Fruit fly (Drosophila melanogaster) Kc167 (cell line): ENCODE data around the gene CG44422.

ENCODE experiments used
- Myc ChIP-seq: fragments of >200 bp; optimal IDR thresholded peaks from 2 replicates; lab custom pipeline; 2017; ENCODE audit warnings: missing external identifiers
- Sin3A ChIP-seq: fragments of >200 bp; optimal IDR thresholded peaks from 2 replicates; lab custom pipeline; 2018; ENCODE audit warnings: missing external identifiers
- h ChIP-seq: fragments of >200 bp; optimal IDR thresholded peaks from 3 replicates; lab custom pipeline; 2018; ENCODE audit warnings: missing external identifiers
- insv ChIP-seq: fragments of >200 bp; optimal IDR thresholded peaks from 3 replicates; lab custom pipeline; 2018; ENCODE audit warnings: missing external identifiers
- psq ChIP-seq: fragments of >200 bp; optimal IDR thresholded peaks from 2 replicates; lab custom pipeline; 2017; ENCODE audit warnings: missing external identifiers
- ttk ChIP-seq: sonication (Bioruptor generic); optimal IDR thresholded peaks from 2 replicates; lab custom pipeline; 2017; ENCODE audit warnings: missing external identifiers

The CG44422 gene

DNA sequence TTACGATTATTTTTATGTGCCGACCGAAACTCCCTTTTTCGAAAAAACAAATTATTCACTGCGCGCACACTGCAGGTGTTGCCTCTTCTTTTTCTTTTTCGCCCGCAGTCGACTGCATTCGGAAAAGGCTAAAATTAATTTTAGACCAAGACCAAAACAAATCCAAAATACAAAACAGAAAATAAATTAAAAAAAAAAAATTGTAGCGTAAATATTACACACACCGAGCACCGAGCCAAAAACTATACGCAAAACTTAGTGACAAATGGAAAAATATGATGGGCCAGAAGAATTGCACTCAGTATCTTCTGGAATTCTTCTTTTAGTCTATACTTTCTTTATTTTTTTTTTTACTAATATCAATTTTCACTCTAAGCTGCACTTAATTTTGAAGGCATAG, at the start of gene CG44422:
Gene CG44422, minus strand, starts transcription at position 101 of the 400 bp plus-strand sequence.
- TF ChIP-seq Sin3A (lab: Kevin White, UChicago), result no peak
- no peak for TF ChIP-seq h (lab: Kevin White, UChicago)
- TF ChIP-seq Myc (lab: Kevin White, UChicago), result no peak
- no peak for TF ChIP-seq psq (lab: Kevin White, UChicago)
- TF ChIP-seq insv (lab: Kevin White, UChicago), result no peak
- no peak for TF ChIP-seq ttk (lab: Kevin White, UChicago)

DNA sequence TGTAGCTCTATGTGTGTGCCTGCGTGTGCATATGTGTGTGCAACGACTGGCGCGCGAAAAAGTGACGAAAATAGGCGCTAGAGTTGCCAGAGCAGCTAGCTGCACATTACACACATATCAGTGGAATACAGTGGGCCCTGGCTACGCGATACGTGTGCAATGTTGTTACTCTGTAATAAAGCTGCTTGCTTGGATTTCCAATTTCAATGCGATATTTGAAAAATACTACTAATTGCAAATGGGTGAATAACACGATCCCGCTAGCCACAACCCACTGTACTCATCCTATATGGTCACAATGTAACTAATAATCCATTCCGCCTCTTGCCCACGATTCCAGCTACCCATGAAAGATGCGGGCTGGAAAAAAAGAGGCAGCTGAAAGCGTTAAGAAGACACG, 48.8 kb upstream of the CG44422 start:
- TF ChIP-seq Sin3A (lab: Kevin White, UChicago) (no peak), insv (lab: Kevin White, UChicago) (no peak), h (lab: Kevin White, UChicago) (no peak), ttk (lab: Kevin White, UChicago) (no peak)

- no peak for TF ChIP-seq psq (lab: Kevin White, UChicago)
Measured at dm6 chrX:11350505-11351327, 48.1 kb upstream of the CG44422 start, which contains the start of gene CG1737. CG1737 (plus strand) TSS chrX:11350608.

- TF ChIP-seq h (lab: Kevin White, UChicago) (no peak), psq (lab: Kevin White, UChicago) (no peak), Sin3A (lab: Kevin White, UChicago) (no peak), Myc (lab: Kevin White, UChicago) (no peak), ttk (lab: Kevin White, UChicago) (no peak), insv (lab: Kevin White, UChicago) (no peak)
Measured at dm6 chrX:11349780-11350179, 47.2 kb upstream of the CG44422 start, which contains the start of gene NdufV3. NdufV3 (plus strand) TSS chrX:11349998.

DNA sequence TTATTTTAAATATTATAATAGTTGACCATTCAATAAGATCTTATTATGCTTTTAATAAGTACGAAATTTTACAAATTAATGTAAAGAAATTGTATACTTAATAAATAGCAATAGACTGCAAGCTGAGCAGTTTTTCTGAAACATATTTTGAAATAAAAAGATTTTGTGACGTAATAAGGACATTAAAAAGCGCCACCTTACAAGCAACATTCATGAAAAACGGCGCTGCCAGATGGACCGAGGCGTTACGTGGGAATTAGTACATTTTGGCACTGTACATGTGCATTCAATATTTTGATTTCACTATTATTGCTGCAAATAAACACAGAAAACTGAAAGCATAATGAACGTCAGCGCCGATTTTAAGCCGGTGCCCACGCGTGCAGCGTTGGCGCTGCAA, 46.2 kb upstream of the CG44422 start, which contains the start of gene CG1738:
Gene CG1738, plus strand, starts transcription at position 221 of the 400 bp plus-strand sequence.
- no peak for TF ChIP-seq ttk (lab: Kevin White, UChicago)
- no peak for TF ChIP-seq insv (lab: Kevin White, UChicago)
- TF ChIP-seq Sin3A (lab: Kevin White, UChicago), result no peak
- no peak for TF ChIP-seq h (lab: Kevin White, UChicago)
- no peak for TF ChIP-seq Myc (lab: Kevin White, UChicago)

- TF ChIP-seq psq (lab: Kevin White, UChicago) (no peak), ttk (lab: Kevin White, UChicago) (no peak), Myc (lab: Kevin White, UChicago) (no peak), insv (lab: Kevin White, UChicago) (no peak), h (lab: Kevin White, UChicago) (no peak), Sin3A (lab: Kevin White, UChicago) (no peak)
Measured at dm6 chrX:11347809-11348208, 45.2 kb upstream of the CG44422 start, which contains the start of the genes GCS1 and CG11756. GCS1 (minus strand) TSS chrX:11348001. CG11756 (plus strand) TSS chrX:11348120.

- no peak for TF ChIP-seq Myc (lab: Kevin White, UChicago)
- no peak for TF ChIP-seq psq (lab: Kevin White, UChicago)
- no peak for TF ChIP-seq ttk (lab: Kevin White, UChicago)
- no peak for TF ChIP-seq Sin3A (lab: Kevin White, UChicago)
- TF ChIP-seq insv (lab: Kevin White, UChicago), result no peak
- TF ChIP-seq h (lab: Kevin White, UChicago), result no peak
Measured at dm6 chrX:11342771-11343170, 40.2 kb upstream of the CG44422 start.

DNA sequence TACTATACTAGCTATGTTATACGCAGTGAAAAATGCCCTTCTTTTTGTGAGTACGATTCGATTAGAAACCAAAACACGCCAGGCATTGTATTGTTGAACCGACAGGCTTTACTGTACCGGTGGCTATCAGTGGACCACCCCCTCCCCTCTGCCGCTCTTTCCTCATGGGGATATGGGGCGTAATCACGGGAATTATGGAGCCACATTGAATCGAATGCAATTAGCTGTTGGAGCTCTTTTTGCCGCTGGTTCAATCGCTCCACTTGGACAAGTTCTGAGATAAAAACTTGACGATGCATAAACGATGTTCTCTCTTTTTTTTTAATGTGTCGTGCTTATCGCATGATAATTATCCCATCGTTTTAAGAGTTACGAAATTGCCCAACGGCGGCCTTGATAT, 39.6 kb upstream of the CG44422 start:
- TF ChIP-seq h (lab: Kevin White, UChicago) (no peak), Myc (lab: Kevin White, UChicago) (no peak), ttk (lab: Kevin White, UChicago) (no peak), insv (lab: Kevin White, UChicago) (no peak), Sin3A (lab: Kevin White, UChicago) (no peak), psq (lab: Kevin White, UChicago) (no peak)

DNA sequence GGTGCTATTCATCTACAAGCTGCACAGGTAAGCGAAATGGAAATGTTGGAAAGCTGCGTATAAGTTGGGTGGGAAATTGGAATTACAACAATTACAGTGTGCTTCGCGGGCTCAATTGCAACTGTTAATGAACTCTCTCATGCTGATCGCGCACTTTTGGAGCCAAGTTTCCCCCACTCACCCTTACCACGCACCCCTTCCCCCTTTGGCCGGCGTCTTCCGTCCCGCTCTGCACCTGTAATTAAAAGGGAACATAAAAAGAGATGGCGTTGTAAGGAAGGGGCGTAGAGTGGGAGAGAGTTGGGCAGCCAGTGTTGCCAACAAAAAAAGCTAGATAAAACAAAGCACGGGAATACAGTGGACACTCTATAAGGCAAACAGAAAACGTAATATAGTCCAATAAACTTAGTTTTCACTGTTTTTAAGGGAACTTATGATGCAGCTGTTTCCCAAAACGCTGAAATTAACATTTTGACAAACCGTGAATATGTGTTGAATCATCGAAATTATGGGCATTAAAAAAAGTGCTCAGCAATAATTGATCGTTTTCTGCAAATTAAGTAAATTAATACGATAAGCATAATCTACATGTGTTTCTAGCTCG, 38.2 kb upstream of the CG44422 start:
- TF ChIP-seq h (lab: Kevin White, UChicago), result no peak
- TF ChIP-seq ttk (lab: Kevin White, UChicago), result no peak
- TF ChIP-seq Sin3A (lab: Kevin White, UChicago), result no peak
- no peak for TF ChIP-seq insv (lab: Kevin White, UChicago)
- no peak for TF ChIP-seq Myc (lab: Kevin White, UChicago)
- TF ChIP-seq psq (lab: Kevin White, UChicago), result no peak

DNA sequence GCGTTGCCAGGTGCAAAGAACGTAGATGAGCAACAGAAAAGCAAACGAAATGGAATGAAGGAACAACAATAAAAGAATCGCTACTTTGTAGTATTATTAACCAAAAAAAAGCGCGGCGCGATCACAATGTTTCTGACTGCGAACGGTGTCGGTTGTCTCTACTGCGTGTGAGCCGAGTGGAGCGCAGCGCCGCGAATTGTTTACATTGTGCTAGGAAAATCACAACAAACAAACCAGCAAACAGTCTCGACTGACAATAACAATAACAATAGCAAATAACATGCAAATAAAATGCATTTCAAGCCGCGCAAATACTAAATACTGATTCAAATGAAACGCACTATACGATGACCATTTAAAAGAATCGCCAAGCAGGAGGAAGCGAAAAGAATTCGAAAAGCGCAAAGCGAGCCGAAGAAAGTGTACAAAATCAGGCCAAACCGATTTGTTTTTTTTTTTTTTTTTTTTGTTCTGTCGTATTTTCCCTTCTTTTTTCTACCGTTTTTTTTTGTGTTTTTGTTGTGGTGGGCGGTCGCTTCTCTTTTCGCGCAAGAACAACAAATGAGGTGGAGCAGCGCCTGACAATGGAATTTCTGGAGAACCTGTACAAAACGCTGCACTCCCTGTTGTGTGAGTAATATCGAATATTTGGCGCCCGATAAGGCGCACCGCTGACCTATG, 37.4 kb upstream of the CG44422 start, which contains the start of the genes CG34348 and Kap3:
Gene CG34348, plus strand, starts transcription at position 6 of the 681 bp plus-strand sequence.
Gene Kap3, minus strand, starts transcription at position 217 of the 681 bp plus-strand sequence.
- TF ChIP-seq Sin3A (lab: Kevin White, UChicago), result no peak
- no peak for TF ChIP-seq insv (lab: Kevin White, UChicago)
- TF ChIP-seq psq (lab: Kevin White, UChicago), result no peak
- no peak for TF ChIP-seq Myc (lab: Kevin White, UChicago)
- TF ChIP-seq ttk (lab: Kevin White, UChicago), result no peak
- no peak for TF ChIP-seq h (lab: Kevin White, UChicago)
